Worm (Caenorhabditis elegans) whole organism, late embryonic: Measurements from ENCODE around the gene cra-1.

Source experiments
- C08G9.2 ChIP-seq: sonication (generic microtip); optimal IDR thresholded peaks from 2 replicates; lab custom pipeline; 2016; ENCODE audit warnings: mild to moderate bottlenecking, missing genetic modification characterization, moderate library complexity, missing compliant biosample characterization
- C38D4.7 ChIP-seq: fragments of 200-800 bp; sonication (Bioruptor generic); optimal IDR thresholded peaks from 2 replicates; lab custom pipeline; 2018; ENCODE audit warnings: mild to moderate bottlenecking, missing genetic modification characterization, moderate library complexity, missing compliant biosample characterization
- F13H6.1 ChIP-seq: sonication (generic microtip); optimal IDR thresholded peaks from 2 replicates; lab custom pipeline; 2016; ENCODE audit warnings: missing genetic modification characterization, missing compliant biosample characterization
- K09A11.1 ChIP-seq: sonication (generic microtip); optimal IDR thresholded peaks from 2 replicates; lab custom pipeline; 2017; ENCODE audit warnings: antibody characterized with exemption, mild to moderate bottlenecking, missing genetic modification characterization, missing compliant biosample characterization; ENCODE audit not compliant: insufficient read depth
- T23F11.4 ChIP-seq: fragments of 200-800 bp; sonication (Bioruptor generic); optimal IDR thresholded peaks from 2 replicates; lab custom pipeline; 2018; ENCODE audit warnings: mild to moderate bottlenecking, missing genetic modification characterization, missing compliant biosample characterization
- Y22D7AL.16 ChIP-seq: sonication (generic microtip); optimal IDR thresholded peaks from 2 replicates; lab custom pipeline; 2016; ENCODE audit warnings: missing genetic modification characterization, missing compliant biosample characterization
- ceh-14 ChIP-seq: sonication (generic microtip); optimal IDR thresholded peaks from 2 replicates; lab custom pipeline; 2016; ENCODE audit warnings: missing genotype, missing genetic modification characterization, missing compliant biosample characterization
- ceh-19 ChIP-seq: fragments of 200-800 bp; sonication (Bioruptor generic); optimal IDR thresholded peaks from 2 replicates; lab custom pipeline; 2018; ENCODE audit warnings: mild to moderate bottlenecking, missing genetic modification characterization, missing compliant biosample characterization
- ceh-22 ChIP-seq: sonication (generic microtip); optimal IDR thresholded peaks from 2 replicates; lab custom pipeline; 2017; ENCODE audit warnings: missing biosample characterization, missing genetic modification characterization
- ceh-34 ChIP-seq: sonication (generic microtip); optimal IDR thresholded peaks from 2 replicates; lab custom pipeline; 2016; ENCODE audit warnings: mild to moderate bottlenecking, missing genetic modification characterization, missing compliant biosample characterization
- ceh-48 ChIP-seq: sonication (generic microtip); optimal IDR thresholded peaks from 2 replicates; lab custom pipeline; 2016; ENCODE audit warnings: missing genetic modification characterization, inconsistent platforms, missing compliant biosample characterization
- che-1 ChIP-seq: sonication (generic microtip); optimal IDR thresholded peaks from 2 replicates; lab custom pipeline; 2016; ENCODE audit warnings: mild to moderate bottlenecking, missing genetic modification characterization, missing compliant biosample characterization
- elt-2 ChIP-seq: sonication (generic microtip); optimal IDR thresholded peaks from 2 replicates; lab custom pipeline; 2016; ENCODE audit warnings: missing genetic modification reagents, missing genetic modification characterization, missing compliant biosample characterization
- elt-4 ChIP-seq: sonication (generic microtip); optimal IDR thresholded peaks from 2 replicates; lab custom pipeline; 2016; ENCODE audit warnings: missing genetic modification characterization, missing compliant biosample characterization
- ets-4 ChIP-seq: sonication (generic microtip); optimal IDR thresholded peaks from 2 replicates; lab custom pipeline; 2016; ENCODE audit warnings: missing genetic modification characterization, missing compliant biosample characterization
- fax-1 ChIP-seq: sonication (generic microtip); optimal IDR thresholded peaks from 2 replicates; lab custom pipeline; 2016; ENCODE audit warnings: missing genotype, missing genetic modification characterization, missing compliant biosample characterization
- fkh-10 ChIP-seq: fragments of 150-350 bp; optimal IDR thresholded peaks from 2 replicates; lab custom pipeline; 2014; ENCODE audit warnings: missing biosample characterization, missing genetic modification reagents, missing genetic modification characterization
- fkh-6 ChIP-seq: sonication (generic microtip); optimal IDR thresholded peaks from 2 replicates; lab custom pipeline; 2016; ENCODE audit warnings: missing genetic modification characterization, missing compliant biosample characterization
- gmeb-2 ChIP-seq: sonication (generic microtip); optimal IDR thresholded peaks from 2 replicates; lab custom pipeline; 2016; ENCODE audit warnings: missing genetic modification characterization, inconsistent platforms, missing compliant biosample characterization
- hlh-13 ChIP-seq: fragments of 200-800 bp; sonication (Bioruptor generic); optimal IDR thresholded peaks from 2 replicates; lab custom pipeline; 2018; ENCODE audit warnings: mild to moderate bottlenecking, missing genetic modification characterization, missing compliant biosample characterization
- hlh-15 ChIP-seq: sonication (generic microtip); optimal IDR thresholded peaks from 2 replicates; lab custom pipeline; 2016; ENCODE audit warnings: missing genetic modification characterization, missing compliant biosample characterization
- hlh-30 ChIP-seq: sonication (generic microtip); optimal IDR thresholded peaks from 2 replicates; lab custom pipeline; 2017; ENCODE audit warnings: antibody characterized with exemption, missing genetic modification characterization, missing compliant biosample characterization; ENCODE audit not compliant: insufficient read depth
- hlh-6 ChIP-seq: sonication (generic microtip); optimal IDR thresholded peaks from 2 replicates; lab custom pipeline; 2016; ENCODE audit warnings: missing genotype, missing genetic modification characterization, missing compliant biosample characterization
- lim-6 ChIP-seq: sonication (generic microtip); optimal IDR thresholded peaks from 2 replicates; lab custom pipeline; 2016; ENCODE audit warnings: missing genetic modification characterization, missing compliant biosample characterization
- lin-11 ChIP-seq: fragments of 200-800 bp; sonication (Bioruptor generic); optimal IDR thresholded peaks from 2 replicates; lab custom pipeline; 2018; ENCODE audit warnings: mild to moderate bottlenecking, missing genetic modification characterization, missing compliant biosample characterization
- madf-2 ChIP-seq: sonication (generic microtip); optimal IDR thresholded peaks from 2 replicates; lab custom pipeline; 2017; ENCODE audit warnings: missing genetic modification characterization, missing compliant biosample characterization
- mec-3 ChIP-seq: sonication (generic microtip); optimal IDR thresholded peaks from 2 replicates; lab custom pipeline; 2016; ENCODE audit warnings: borderline replicate concordance, missing genetic modification characterization, missing compliant biosample characterization
- nhr-232 ChIP-seq: sonication (generic microtip); optimal IDR thresholded peaks from 2 replicates; lab custom pipeline; 2016; ENCODE audit warnings: missing genetic modification characterization, missing compliant biosample characterization
- odd-2 ChIP-seq: sonication (generic microtip); optimal IDR thresholded peaks from 2 replicates; lab custom pipeline; 2017; ENCODE audit warnings: antibody characterized with exemption, mild to moderate bottlenecking, missing genetic modification characterization, missing compliant biosample characterization
- pag-3 ChIP-seq: sonication (generic microtip); optimal IDR thresholded peaks from 2 replicates; lab custom pipeline; 2016; ENCODE audit warnings: missing compliant biosample characterization, missing genetic modification characterization, borderline replicate concordance
- pat-9 ChIP-seq: fragments of 200-800 bp; sonication (Bioruptor generic); optimal IDR thresholded peaks from 2 replicates; lab custom pipeline; 2018; ENCODE audit warnings: mild to moderate bottlenecking, missing genetic modification characterization, moderate library complexity, missing compliant biosample characterization
- pax-1 ChIP-seq: fragments of 150-350 bp; optimal IDR thresholded peaks from 2 replicates; lab custom pipeline; 2014; ENCODE audit warnings: missing biosample characterization, missing genetic modification characterization
- pha-2 ChIP-seq: sonication (generic microtip); optimal IDR thresholded peaks from 2 replicates; lab custom pipeline; 2017; ENCODE audit warnings: mild to moderate bottlenecking, missing genetic modification characterization, missing compliant biosample characterization
- pros-1 ChIP-seq: fragments of 150-350 bp; optimal IDR thresholded peaks from 2 replicates; lab custom pipeline; 2014; ENCODE audit warnings: missing biosample characterization, missing genetic modification reagents, missing genetic modification characterization
- rnt-1 ChIP-seq: sonication (generic microtip); optimal IDR thresholded peaks from 2 replicates; lab custom pipeline; 2016; ENCODE audit warnings: missing genetic modification characterization, missing compliant biosample characterization
- sdc-2 ChIP-seq: sonication (generic microtip); optimal IDR thresholded peaks from 2 replicates; lab custom pipeline; 2016; ENCODE audit warnings: missing genotype, missing genetic modification characterization, missing compliant biosample characterization
- syd-9 ChIP-seq: sonication (generic microtip); optimal IDR thresholded peaks from 2 replicates; lab custom pipeline; 2016; ENCODE audit warnings: mild to moderate bottlenecking, missing genetic modification characterization, moderate library complexity, missing compliant biosample characterization
- unc-42 ChIP-seq: sonication (generic microtip); optimal IDR thresholded peaks from 2 replicates; lab custom pipeline; 2016; ENCODE audit warnings: missing genotype, missing genetic modification characterization, missing compliant biosample characterization
- unc-55 ChIP-seq: sonication (generic microtip); optimal IDR thresholded peaks from 2 replicates; lab custom pipeline; 2017; ENCODE audit warnings: missing biosample characterization, missing genetic modification reagents, missing genetic modification characterization
- unc-86 ChIP-seq: sonication (generic microtip); optimal IDR thresholded peaks from 2 replicates; lab custom pipeline; 2016; ENCODE audit warnings: missing genetic modification characterization, missing compliant biosample characterization
- ztf-16 ChIP-seq: sonication (generic microtip); optimal IDR thresholded peaks from 2 replicates; lab custom pipeline; 2017; ENCODE audit warnings: missing genetic modification characterization, missing compliant biosample characterization

cra-1 gene

DNA sequence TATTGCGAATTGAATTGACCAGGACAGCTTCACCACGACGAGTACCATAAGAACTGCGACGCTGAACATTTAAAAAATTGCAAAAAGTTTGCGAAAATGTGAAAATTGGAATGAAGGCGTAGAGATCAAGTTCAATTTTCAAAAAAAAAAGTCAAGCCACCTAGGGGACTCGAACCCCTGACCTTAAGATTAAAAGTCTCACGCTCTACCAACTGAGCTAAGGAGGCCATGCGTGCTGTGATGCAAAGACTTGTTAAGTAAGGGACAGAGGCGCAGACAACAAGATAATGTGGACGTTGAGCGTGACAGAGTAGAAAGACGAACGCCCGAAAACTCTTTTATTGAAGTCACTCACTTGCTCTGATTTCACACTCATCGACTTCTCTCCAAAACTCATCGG is 18.3 kb upstream of the cra-1 start (continued):
- peak; percentile 60 for TF ChIP-seq ceh-48 (tag; lab: Kevin White, UChicago)
- TF ChIP-seq fkh-10, result no peak
- no peak for TF ChIP-seq unc-55 (GFP tag; lab: Kevin White, UChicago)
- no peak for TF ChIP-seq elt-4
- TF ChIP-seq lim-6 (tag; lab: Kevin White, UChicago), result no peak
- peak; percentile 55 for TF ChIP-seq ceh-34
- TF ChIP-seq madf-2 (tag; lab: Kevin White, UChicago), result peak; percentile 75
- TF ChIP-seq fax-1 (tag; lab: Kevin White, UChicago), result peak; percentile 55
- peak; percentile 67 for TF ChIP-seq rnt-1 (tag; lab: Kevin White, UChicago)
- no peak for TF ChIP-seq mec-3 (tag; lab: Kevin White, UChicago)
- TF ChIP-seq hlh-30, result peak; percentile 58
- TF ChIP-seq che-1 (tag; lab: Kevin White, UChicago), result peak; percentile 77
- peak; percentile 44 for TF ChIP-seq unc-86 (tag; lab: Kevin White, UChicago)
- no peak for TF ChIP-seq pax-1 (tag; lab: Kevin White, UChicago)
- TF ChIP-seq ceh-22 (tag; lab: Kevin White, UChicago), result no peak
- peak; percentile 69 for TF ChIP-seq C38D4.7 (GFP tag; lab: Kevin White, UChicago)
- no peak for TF ChIP-seq odd-2 (tag; lab: Kevin White, UChicago)
- TF ChIP-seq fkh-6 (tag; lab: Kevin White, UChicago), result peak; percentile 41
- TF ChIP-seq hlh-13 (GFP tag; lab: Kevin White, UChicago), result no peak
- TF ChIP-seq pag-3 (tag; lab: Kevin White, UChicago), result no peak
- peak; percentile 58 for TF ChIP-seq T23F11.4 (GFP tag; lab: Kevin White, UChicago)
- TF ChIP-seq pros-1, result no peak
- TF ChIP-seq, all 69 proteins: peak for 47

DNA sequence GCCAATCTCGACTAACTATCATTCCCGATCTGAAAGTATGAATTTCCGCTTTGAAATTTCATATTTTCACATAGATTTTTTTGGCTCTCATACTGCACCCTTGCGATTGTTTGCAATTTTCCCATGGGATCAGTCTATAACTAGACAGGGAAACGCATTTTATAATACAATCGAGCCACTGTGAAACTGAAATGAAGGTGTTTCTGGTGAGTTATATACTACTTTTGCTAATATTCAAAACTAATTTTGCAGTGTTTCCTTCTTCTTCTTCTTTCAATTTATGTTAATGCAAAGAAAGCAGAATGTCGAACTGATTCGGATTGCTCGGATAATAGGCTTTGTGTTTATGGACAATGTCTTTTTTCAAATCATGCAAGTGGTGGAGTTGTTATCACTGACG is 16.6 kb upstream of the cra-1 start:
- no peak for TF ChIP-seq sdc-2
- no peak for TF ChIP-seq pax-1 (tag; lab: Kevin White, UChicago)
- TF ChIP-seq C08G9.2 (tag; lab: Kevin White, UChicago), result no peak
- no peak for TF ChIP-seq Y22D7AL.16 (tag; lab: Kevin White, UChicago)
- no peak for TF ChIP-seq F13H6.1 (tag; lab: Kevin White, UChicago)
- no peak for TF ChIP-seq elt-2 (tag; lab: Kevin White, UChicago)
- TF ChIP-seq pat-9 (tag; lab: Kevin White, UChicago), result no peak
- TF ChIP-seq nhr-232 (tag; lab: Kevin White, UChicago), result no peak
- TF ChIP-seq mec-3 (tag; lab: Kevin White, UChicago), result no peak
- TF ChIP-seq gmeb-2 (tag; lab: Kevin White, UChicago), result no peak
- no peak for TF ChIP-seq lim-6 (tag; lab: Kevin White, UChicago)
- TF ChIP-seq hlh-15 (tag; lab: Kevin White, UChicago), result no peak
- TF ChIP-seq ets-4 (tag; lab: Kevin White, UChicago), result no peak
- no peak for TF ChIP-seq hlh-6 (tag; lab: Kevin White, UChicago)
- TF ChIP-seq T23F11.4 (GFP tag; lab: Kevin White, UChicago), result no peak
- TF ChIP-seq hlh-30, result no peak
- TF ChIP-seq ceh-14 (tag; lab: Kevin White, UChicago), result no peak
- TF ChIP-seq syd-9 (tag; lab: Kevin White, UChicago), result no peak
- TF ChIP-seq K09A11.1 (tag; lab: Kevin White, UChicago), result no peak
- TF ChIP-seq unc-42 (tag; lab: Kevin White, UChicago), result no peak

DNA sequence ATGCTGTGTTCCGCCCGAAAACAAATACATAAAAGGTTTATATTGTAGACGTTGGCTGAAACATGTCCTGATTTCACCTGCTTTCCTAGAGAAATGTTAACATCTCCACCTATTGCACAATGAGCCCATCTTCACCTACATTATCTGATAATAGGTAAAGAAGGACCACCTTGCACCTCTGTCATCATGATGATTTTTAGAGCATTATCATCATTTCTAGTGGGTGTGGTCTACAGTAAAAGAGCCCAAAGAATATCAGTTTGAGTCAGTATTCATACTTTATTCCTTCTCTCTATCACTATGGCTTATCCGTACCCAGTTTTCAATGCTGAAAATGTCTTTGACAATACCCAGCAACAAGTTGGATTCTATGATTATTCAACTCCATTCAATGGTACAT is 14.9 kb upstream of the cra-1 start, which contains the start of gene med-2:
TSS of gene med-2 (plus strand) at position 301 of the 400 bp plus-strand sequence.
- no peak for TF ChIP-seq ceh-19 (GFP tag; lab: Kevin White, UChicago)
- TF ChIP-seq ceh-22 (tag; lab: Kevin White, UChicago), result no peak
- no peak for TF ChIP-seq lin-11 (tag; lab: Kevin White, UChicago)
- TF ChIP-seq fkh-10, result no peak
- TF ChIP-seq elt-2 (tag; lab: Kevin White, UChicago), result no peak
- no peak for TF ChIP-seq ztf-16 (tag; lab: Kevin White, UChicago)
- no peak for TF ChIP-seq ets-4 (tag; lab: Kevin White, UChicago)
- TF ChIP-seq pha-2 (tag; lab: Kevin White, UChicago), result no peak
- TF ChIP-seq, all 69 proteins: peak for 0
